Worm (Caenorhabditis elegans) whole organism, L4 larva: ENCODE measurements around the gene srw-41.

Experiments
- D1046.2 ChIP-seq: fragments of 200-800 bp; sonication (Bioruptor generic); IDR thresholded peaks from 2 replicates; pipeline ENCODE4 v1.3.6; 2022; ENCODE audit warnings: missing genetic modification characterization, missing compliant biosample characterization
- F10B5.3 ChIP-seq: sonication (generic microtip); optimal IDR thresholded peaks from 2 replicates; lab custom pipeline; 2016; ENCODE audit warnings: mild to moderate bottlenecking, missing genetic modification characterization, missing compliant biosample characterization
- F37D6.2 ChIP-seq: sonication (generic microtip); optimal IDR thresholded peaks from 2 replicates; lab custom pipeline; 2016; ENCODE audit warnings: mild to moderate bottlenecking, missing genetic modification characterization, missing compliant biosample characterization
- ZK337.2 ChIP-seq: fragments of 200-800 bp; sonication (Bioruptor generic); IDR thresholded peaks from 2 replicates; pipeline ENCODE4 v1.3.6; 2022; ENCODE audit warnings: missing genetic modification reagents, missing genetic modification characterization, missing compliant biosample characterization
- ZK546.5 ChIP-seq, 2 experiments: sonication (generic microtip); optimal IDR thresholded peaks; 2 replicates each; lab custom pipeline; 2017; ENCODE audit warnings: missing biosample characterization in 2 of 2, missing genetic modification characterization in 2 of 2
- aha-1 ChIP-seq: fragments of 150-350 bp; peaks from one replicate; lab custom pipeline; 2014; ENCODE audit warnings: missing biosample characterization, missing genetic modification characterization
- ama-1 ChIP-seq: fragments of 150-350 bp; optimal IDR thresholded peaks from 2 replicates; lab custom pipeline; 2014; ENCODE audit warnings: inconsistent platforms, mixed read lengths
- ceh-20 ChIP-seq: fragments of 200-800 bp; sonication (Bioruptor generic); IDR thresholded peaks from 2 replicates; pipeline ENCODE4 v1.3.6; 2022; ENCODE audit warnings: missing genetic modification reagents, missing genetic modification characterization, missing compliant biosample characterization
- ceh-28 ChIP-seq: fragments of 150-350 bp; optimal IDR thresholded peaks from 2 replicates; lab custom pipeline; 2014; ENCODE audit warnings: missing biosample characterization, missing genetic modification reagents, missing genetic modification characterization
- ceh-62 ChIP-seq: sonication (generic microtip); optimal IDR thresholded peaks from 2 replicates; lab custom pipeline; 2017; ENCODE audit warnings: missing biosample characterization, missing genetic modification characterization
- ctbp-1 ChIP-seq: fragments of 200-800 bp; sonication (Bioruptor generic); IDR thresholded peaks from 2 replicates; pipeline ENCODE4 v1.3.6; 2022; ENCODE audit warnings: missing genetic modification reagents, missing genetic modification characterization, missing compliant biosample characterization
- daf-16 ChIP-seq, 3 experiments: sonication (generic microtip); optimal IDR thresholded peaks; 2 replicates each; lab custom pipeline; 2016 to 2017; ENCODE audit warnings: missing genetic modification characterization in 3 of 3, missing genetic modification reagents in 3 of 3, mild to moderate bottlenecking in 2 of 3, missing compliant biosample characterization in 2 of 3, missing biosample characterization in 1 of 3, moderate library complexity in 1 of 3
- daf-19 ChIP-seq: fragments of 200-800 bp; sonication (Bioruptor generic); conservative IDR thresholded peaks from 2 replicates; pipeline ENCODE4 v1.3.6; 2022; ENCODE audit warnings: missing genetic modification characterization, missing compliant biosample characterization
- dmd-6 ChIP-seq: fragments of 200-800 bp; sonication (Bioruptor generic); IDR thresholded peaks from 2 replicates; pipeline ENCODE4 v1.3.6; 2022; ENCODE audit warnings: missing genetic modification reagents, missing genetic modification characterization, missing compliant biosample characterization
- fos-1 ChIP-seq: fragments of 150-350 bp; optimal IDR thresholded peaks from 2 replicates; lab custom pipeline; 2014; ENCODE audit warnings: missing biosample characterization, missing genetic modification characterization
- gei-8 ChIP-seq: fragments of 200-800 bp; sonication (Bioruptor generic); optimal IDR thresholded peaks from 2 replicates; lab custom pipeline; 2018; ENCODE audit warnings: mild to moderate bottlenecking, missing genetic modification characterization, missing compliant biosample characterization
- hif-1 ChIP-seq, 2 experiments: sonication (generic microtip); optimal IDR thresholded peaks; 2 replicates each; lab custom pipeline; 2016 to 2017; ENCODE audit warnings: missing compliant biosample characterization in 2 of 2, missing genetic modification characterization in 2 of 2, missing genetic modification reagents in 2 of 2, missing genotype in 2 of 2, mild to moderate bottlenecking in 1 of 2
- jun-1 ChIP-seq: fragments of 150-350 bp; optimal IDR thresholded peaks from 2 replicates; lab custom pipeline; 2014; ENCODE audit warnings: missing biosample characterization, missing genetic modification reagents, missing genetic modification characterization
- lin-1 ChIP-seq: fragments of 200-800 bp; sonication (Bioruptor generic); IDR thresholded peaks from 2 replicates; pipeline ENCODE4 v1.3.6; 2022; ENCODE audit warnings: missing genetic modification reagents, missing genetic modification characterization, missing compliant biosample characterization
- lin-15B ChIP-seq: fragments of 150-350 bp; sonication (generic microtip); optimal IDR thresholded peaks from 3 replicates; lab custom pipeline; 2014; ENCODE audit warnings: missing biosample characterization, missing genetic modification characterization
- lin-38 ChIP-seq: fragments of 200-800 bp; sonication (Bioruptor generic); IDR thresholded peaks from 2 replicates; pipeline ENCODE4 v1.3.6; 2022; ENCODE audit warnings: missing genetic modification reagents, missing genetic modification characterization, missing compliant biosample characterization
- lin-39 ChIP-seq: fragments of 150-350 bp; optimal IDR thresholded peaks from 2 replicates; lab custom pipeline; 2014; ENCODE audit warnings: missing biosample characterization, missing genetic modification reagents, missing genetic modification characterization
- lir-3 ChIP-seq: sonication (generic microtip); optimal IDR thresholded peaks from 2 replicates; lab custom pipeline; 2016; ENCODE audit warnings: mild to moderate bottlenecking, missing genetic modification characterization, missing compliant biosample characterization
- madf-9 ChIP-seq: fragments of 200-800 bp; sonication (Bioruptor generic); conservative IDR thresholded peaks from 2 replicates; pipeline ENCODE4 v1.3.6; 2022; ENCODE audit warnings: missing genetic modification reagents, missing genetic modification characterization, missing compliant biosample characterization
- mdt-29 ChIP-seq: fragments of 200-800 bp; sonication (Bioruptor generic); IDR thresholded peaks from 2 replicates; pipeline ENCODE4 v1.3.6; 2022; ENCODE audit warnings: missing genetic modification reagents, missing genetic modification characterization, missing compliant biosample characterization
- mep-1 ChIP-seq: fragments of 150-350 bp; sonication (generic microtip); optimal IDR thresholded peaks from 3 replicates; lab custom pipeline; 2014; ENCODE audit warnings: missing biosample characterization, missing genetic modification characterization
- mes-2 ChIP-seq: sonication (generic microtip); optimal IDR thresholded peaks from 2 replicates; lab custom pipeline; 2016; ENCODE audit warnings: missing genotype, mild to moderate bottlenecking, missing genetic modification characterization, missing compliant biosample characterization; ENCODE audit not compliant: poor library complexity, severe bottlenecking
- mxl-2 ChIP-seq: fragments of 200-800 bp; sonication (Bioruptor generic); conservative IDR thresholded peaks from 2 replicates; pipeline ENCODE4 v1.3.6; 2022; ENCODE audit warnings: missing genetic modification reagents, missing genetic modification characterization, missing compliant biosample characterization
- nhr-102 ChIP-seq: sonication (generic microtip); optimal IDR thresholded peaks from 2 replicates; lab custom pipeline; 2016; ENCODE audit warnings: mild to moderate bottlenecking, missing genetic modification characterization, moderate library complexity, missing compliant biosample characterization
- nhr-111 ChIP-seq: fragments of 200-800 bp; sonication (Bioruptor generic); optimal IDR thresholded peaks from 2 replicates; lab custom pipeline; 2018; ENCODE audit warnings: mild to moderate bottlenecking, missing genetic modification characterization, missing compliant biosample characterization
- nhr-41 ChIP-seq: fragments of 200-800 bp; sonication (Bioruptor generic); IDR thresholded peaks from 2 replicates; pipeline ENCODE4 v1.3.6; 2022; ENCODE audit warnings: missing genetic modification reagents, missing genetic modification characterization, missing compliant biosample characterization
- nhr-42 ChIP-seq: fragments of 200-800 bp; sonication (Bioruptor generic); IDR thresholded peaks from 2 replicates; pipeline ENCODE4 v1.3.6; 2022; ENCODE audit warnings: missing genetic modification characterization, missing compliant biosample characterization
- nhr-48 ChIP-seq: sonication (generic microtip); optimal IDR thresholded peaks from 2 replicates; lab custom pipeline; 2016; ENCODE audit warnings: mild to moderate bottlenecking, missing genetic modification characterization, missing compliant biosample characterization
- nhr-6 ChIP-seq: fragments of 150-350 bp; optimal IDR thresholded peaks from 2 replicates; lab custom pipeline; 2014; ENCODE audit warnings: missing biosample characterization, missing genetic modification characterization
- pha-4 ChIP-seq, 2 experiments: fragments of 150-350 bp in 1 of 2; fragments of 200-800 bp in 1 of 2; sonication (Bioruptor generic) in 1 of 2; IDR thresholded peaks in 1 of 2; optimal IDR thresholded peaks in 1 of 2; 2 replicates each; pipeline versions ENCODE4 v1.3.6 to Lab custom; 2014 to 2022; ENCODE audit warnings: missing genetic modification characterization in 2 of 2, missing genetic modification reagents in 2 of 2, missing biosample characterization in 1 of 2, missing compliant biosample characterization in 1 of 2
- pqm-1 ChIP-seq: sonication (generic microtip); optimal IDR thresholded peaks from 2 replicates; lab custom pipeline; 2017; ENCODE audit warnings: missing biosample characterization, missing genetic modification characterization
- set-16 ChIP-seq: fragments of 200-800 bp; sonication (Bioruptor generic); IDR thresholded peaks from 2 replicates; pipeline ENCODE4 v1.3.6; 2022; ENCODE audit warnings: missing genetic modification reagents, missing genetic modification characterization, missing compliant biosample characterization
- snpc-1.2 ChIP-seq: fragments of 200-800 bp; sonication (Bioruptor generic); IDR thresholded peaks from 2 replicates; pipeline ENCODE4 v1.3.6; 2022; ENCODE audit warnings: missing genetic modification reagents, missing genetic modification characterization, missing compliant biosample characterization
- spr-1 ChIP-seq: sonication (generic microtip); optimal IDR thresholded peaks from 2 replicates; lab custom pipeline; 2016; ENCODE audit warnings: mild to moderate bottlenecking, missing genetic modification characterization, missing compliant biosample characterization
- spr-3 ChIP-seq: fragments of 200-800 bp; sonication (Bioruptor generic); optimal IDR thresholded peaks from 2 replicates; lab custom pipeline; 2018; ENCODE audit warnings: mild to moderate bottlenecking, missing genetic modification characterization, missing compliant biosample characterization
- tra-1 ChIP-seq: fragments of 200-800 bp; sonication (Bioruptor generic); IDR thresholded peaks from 2 replicates; pipeline ENCODE4 v1.3.6; 2022; ENCODE audit warnings: missing genetic modification reagents, missing genetic modification characterization, missing compliant biosample characterization
- unc-39 ChIP-seq: sonication (generic microtip); optimal IDR thresholded peaks from 2 replicates; lab custom pipeline; 2017; ENCODE audit warnings: missing biosample characterization, missing genetic modification characterization
- vab-7 ChIP-seq: fragments of 200-800 bp; sonication (Bioruptor generic); IDR thresholded peaks from 2 replicates; pipeline ENCODE4 v1.3.6; 2022; ENCODE audit warnings: missing genetic modification reagents, missing genetic modification characterization, missing compliant biosample characterization
- zag-1 ChIP-seq: fragments of 150-350 bp; optimal IDR thresholded peaks from 2 replicates; lab custom pipeline; 2014; ENCODE audit warnings: missing biosample characterization, missing genetic modification characterization
- zip-11 ChIP-seq: fragments of 200-800 bp; sonication (Bioruptor generic); IDR thresholded peaks from 2 replicates; pipeline ENCODE4 v1.3.6; 2022; ENCODE audit warnings: missing genetic modification characterization, missing compliant biosample characterization
- zip-2 ChIP-seq: fragments of 150-350 bp; optimal IDR thresholded peaks from 2 replicates; lab custom pipeline; 2014; ENCODE audit warnings: missing biosample characterization, missing genetic modification characterization
- ztf-7 ChIP-seq: fragments of 150-350 bp; optimal IDR thresholded peaks from 2 replicates; lab custom pipeline; 2014; ENCODE audit warnings: missing biosample characterization, missing genetic modification characterization

Gene srw-41

ce11 chrV:16697178-16697577, at the start of gene srw-41:
Gene srw-41 (plus strand): TSS chrV:16697478.
- TF ChIP-seq aha-1 (tag; lab: Kevin White, UChicago) (peak; percentile 23), ctbp-1 (no peak)

ce11 chrV:16648317-16649018, 48.8 kb upstream of the srw-41 start, which contains the start of gene W06G6.20:
Gene W06G6.20 (minus strand): TSS chrV:16648367.
- TF ChIP-seq ceh-62: no peak
- no peak for TF ChIP-seq aha-1 (tag; lab: Kevin White, UChicago)
- TF ChIP-seq F37D6.2 (tag; lab: Kevin White, UChicago): no peak
- TF ChIP-seq D1046.2 (GFP tag; lab: Robert Waterston, UW): no peak
- TF ChIP-seq mdt-29: 0 out of 2 replicates have a peak, but pooled peaks have one; percentile 16
- no peak for TF ChIP-seq spr-1 (tag; lab: Kevin White, UChicago)
- no peak for TF ChIP-seq nhr-102 (tag; lab: Kevin White, UChicago)
- peak; percentile 46; the same call in 1 of the 2 replicates for TF ChIP-seq pha-4 (GFP tag; IDR thresholded peaks at IDR 0.05; lab: Robert Waterston, UW)
- no peak for TF ChIP-seq pha-4 (tag; optimal IDR thresholded peaks at IDR 0.05; lab: Kevin White, UChicago)
- no peak for TF ChIP-seq ceh-20 (GFP tag; lab: Robert Waterston, UW)
- no peak for TF ChIP-seq zip-2
- TF ChIP-seq ceh-28 (tag; lab: Kevin White, UChicago): no peak
- TF ChIP-seq daf-19 (GFP tag; lab: Robert Waterston, UW): no peak
- no peak for TF ChIP-seq lir-3 (tag; lab: Kevin White, UChicago)
- no peak; the same call in 1 of the 2 replicates for TF ChIP-seq vab-7 (GFP tag; lab: Robert Waterston, UW)
- TF ChIP-seq zag-1: no peak
- no peak for TF ChIP-seq hif-1 (tag; optimal IDR thresholded peaks at IDR 0.05; lab: Kevin White, UChicago)
- TF ChIP-seq nhr-6 (tag; lab: Kevin White, UChicago): no peak
- TF ChIP-seq gei-8: no peak
- TF ChIP-seq nhr-48 (tag; lab: Kevin White, UChicago): no peak
- no peak for TF ChIP-seq lin-39 (tag; lab: Kevin White, UChicago)
- TF ChIP-seq snpc-1.2: peak; percentile 62
- no peak for TF ChIP-seq pqm-1 (tag; lab: Kevin White, UChicago)
- TF ChIP-seq nhr-41 (GFP tag; lab: Robert Waterston, UW): no peak
- no peak for TF ChIP-seq zip-11
- no peak for TF ChIP-seq tra-1 (GFP tag; lab: Robert Waterston, UW)
- no peak for TF ChIP-seq fos-1 (tag; lab: Kevin White, UChicago)
- TF ChIP-seq mes-2 (tag; lab: Kevin White, UChicago): no peak
- no peak for TF ChIP-seq unc-39 (tag; lab: Kevin White, UChicago)
- no peak for TF ChIP-seq ama-1 (lab: Kevin White, UChicago)
- no peak for TF ChIP-seq lin-1 (GFP tag; lab: Robert Waterston, UW)
- TF ChIP-seq mep-1: no peak
- TF ChIP-seq jun-1 (tag; lab: Kevin White, UChicago): no peak
- no peak for TF ChIP-seq nhr-42 (GFP tag; lab: Robert Waterston, UW)
- TF ChIP-seq ztf-7 (tag; lab: Kevin White, UChicago): no peak
- TF ChIP-seq spr-3 (GFP tag; lab: Kevin White, UChicago): no peak
- no peak for TF ChIP-seq F10B5.3 (tag; lab: Kevin White, UChicago)
- TF ChIP-seq nhr-111: no peak
- 0 out of 2 replicates have a peak, but pooled peaks have one; percentile 40 for TF ChIP-seq ZK337.2
- no peak for TF ChIP-seq set-16
- no peak for TF ChIP-seq dmd-6 (GFP tag; lab: Robert Waterston, UW)
- TF ChIP-seq madf-9: 0 out of 2 replicates have a peak, but pooled peaks have one; percentile 32
- TF ChIP-seq ZK546.5 (tag; optimal IDR thresholded peaks at IDR 0.05; lab: Kevin White, UChicago): no peak
- TF ChIP-seq lin-15B (tag; lab: Kevin White, UChicago): no peak
- TF ChIP-seq ctbp-1: no peak
- peak in 1 of 2 experiments; percentile 63 for TF ChIP-seq daf-16 (GFP tag; optimal IDR thresholded peaks at IDR 0.05; lab: Kevin White, UChicago)
- peak; percentile 31 for TF ChIP-seq daf-16 (tag; optimal IDR thresholded peaks at IDR 0.05; lab: Kevin White, UChicago)
- TF ChIP-seq lin-38 (GFP tag; lab: Robert Waterston, UW): peak; percentile 54
- no peak for TF ChIP-seq mxl-2 (GFP tag; lab: Robert Waterston, UW)
